Worm (Caenorhabditis elegans): ENCODE data around the gene Y54G11A.17.

ce11 chrII:14349356-14349923 lies at the start of gene Y54G11A.17, which contains the start of the genes lin-7 and elof-1:
- peak; percentile 66 for TF ChIP-seq F13H6.1 (tag; optimal IDR thresholded peaks at IDR 0.05)
- TF ChIP-seq ztf-11 (tag; optimal IDR thresholded peaks at IDR 0.05), result no peak
- TF ChIP-seq ceh-16 (tag; optimal IDR thresholded peaks at IDR 0.05), result no peak
- no peak for TF ChIP-seq dmd-4 (tag; optimal IDR thresholded peaks at IDR 0.05)
- peak; percentile 61 for TF ChIP-seq nhr-6 (tag; optimal IDR thresholded peaks at IDR 0.05)
- TF ChIP-seq nhr-23 (tag; optimal IDR thresholded peaks at IDR 0.05), result no peak
